Fruit fly (Drosophila melanogaster): ENCODE data around the gene Ir85a.
A peak's percentile ranks its signal among the peaks of the same experiment; 100 is the strongest.

Gene Ir85a

dm6 chr3R:8746354-8746753 is 48.1 kb upstream of the Ir85a start (continued):
- TF ChIP-seq Hand (GFP tag; optimal IDR thresholded peaks at IDR 0.05) (no peak), CG10267 (tag; optimal IDR thresholded peaks at IDR 0.05) (peak; percentile 62), CG13775 (GFP tag; optimal IDR thresholded peaks at IDR 0.05) (peak; percentile 59), CG13123 (GFP tag; optimal IDR thresholded peaks at IDR 0.05) (peak; percentile 35), pan (optimal IDR thresholded peaks at IDR 0.05) (no peak), pan (GFP tag; optimal IDR thresholded peaks at IDR 0.05 in 1 of 2, IDR thresholded peaks at IDR 0.05 in 1 of 2) (peak in 1 of 2 experiments; percentile 63), CG1233 (GFP tag; optimal IDR thresholded peaks at IDR 0.05) (peak; percentile 6), Gug (GFP tag; IDR thresholded peaks at IDR 0.05) (no peak), h (optimal IDR thresholded peaks at IDR 0.05) (no peak), gfzf (GFP tag; optimal IDR thresholded peaks at IDR 0.05) (no peak), Dll (GFP tag; IDR thresholded peaks at IDR 0.05; ENCODE audit: partially characterized antibody) (no peak), Eip74EF (GFP tag; optimal IDR thresholded peaks at IDR 0.05) (peak in 1 of 2 experiments; percentile 19), CG8290 (GFP tag; optimal IDR thresholded peaks at IDR 0.05) (peak; percentile 54), CG8290 (tag; optimal IDR thresholded peaks at IDR 0.05) (no peak), zen2 (GFP tag; IDR thresholded peaks at IDR 0.05; ENCODE audit: partially characterized antibody) (no peak), CG10543 (GFP tag; optimal IDR thresholded peaks at IDR 0.05) (no peak), CG14441 (GFP tag; IDR thresholded peaks at IDR 0.05) (no peak), CG17361 (GFP tag; IDR thresholded peaks at IDR 0.05) (peak; percentile 71; the same call in 2 of the 3 replicates), Antp (GFP tag; optimal IDR thresholded peaks at IDR 0.05) (no peak), gem (tag; optimal IDR thresholded peaks at IDR 0.05) (peak; percentile 84), pum (GFP tag; optimal IDR thresholded peaks at IDR 0.05) (no peak), Hr3 (GFP tag; optimal IDR thresholded peaks at IDR 0.05) (peak; percentile 49), MTF-1 (GFP tag; optimal IDR thresholded peaks at IDR 0.05; ENCODE audit: borderline replicate concordance) (peak; percentile 47), Sry-δ (GFP tag; optimal IDR thresholded peaks at IDR 0.05) (no peak), caup (GFP tag; optimal IDR thresholded peaks at IDR 0.05; ENCODE audit: severe bottlenecking) (peak; percentile 2), grn (GFP tag; optimal IDR thresholded peaks at IDR 0.05) (no peak), Oaz (GFP tag; IDR thresholded peaks at IDR 0.05) (no peak), CG32772 (GFP tag; IDR thresholded peaks at IDR 0.05) (no peak), gsb-n (tag; optimal IDR thresholded peaks at IDR 0.05) (peak; percentile 65), CG15011 (GFP tag; optimal IDR thresholded peaks at IDR 0.05) (peak; percentile 14), sqz (GFP tag; optimal IDR thresholded peaks at IDR 0.05) (no peak), gt (GFP tag; IDR thresholded peaks at IDR 0.05) (no peak), CG7556 (GFP tag; optimal IDR thresholded peaks at IDR 0.05) (peak; percentile 67), lbe (GFP tag; optimal IDR thresholded peaks at IDR 0.05) (no peak), CG4404 (GFP tag; IDR thresholded peaks at IDR 0.05) (peak; percentile 52), cas (GFP tag; IDR thresholded peaks at IDR 0.05) (no peak), CG14710 (tag; optimal IDR thresholded peaks at IDR 0.05) (peak; percentile 70), hb (GFP tag; IDR thresholded peaks at IDR 0.05; ENCODE audit: partially characterized antibody) (no peak)

DNA sequence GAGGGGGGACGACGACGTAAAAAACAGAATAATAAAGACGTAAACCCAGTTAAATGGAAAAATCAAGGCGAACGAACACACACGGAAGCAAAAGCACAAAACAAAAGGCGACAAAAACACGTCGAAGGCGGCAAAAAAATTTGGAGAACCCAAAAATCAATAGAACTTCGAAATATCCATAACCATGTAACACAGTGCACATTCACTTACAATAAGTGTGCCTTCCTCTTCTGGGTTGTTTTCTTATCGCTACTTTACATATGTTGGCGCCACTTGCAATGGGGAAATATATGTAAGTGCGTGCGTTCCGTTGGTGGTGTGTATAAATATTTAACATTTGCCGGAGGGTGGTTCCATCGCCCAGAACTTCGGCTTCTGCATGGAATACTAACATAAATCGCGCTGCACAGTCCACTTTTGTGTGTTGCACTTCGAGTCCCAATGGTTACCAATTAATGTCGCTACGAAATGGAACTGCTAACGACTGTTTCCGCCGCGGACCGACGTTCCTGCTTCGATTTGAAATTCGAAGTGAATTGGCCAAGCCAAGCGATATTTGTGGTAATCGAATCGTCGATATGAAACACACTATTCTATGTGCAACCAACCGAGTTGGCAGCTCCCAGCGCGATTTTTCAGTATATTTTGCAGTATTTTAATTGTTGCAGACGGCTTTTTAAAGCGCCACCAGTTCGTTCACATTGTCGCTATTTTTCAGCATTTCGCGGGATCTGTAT is 47.2 kb upstream of the Ir85a start, which contains the start of the genes CG9801 and Nasp:
TSS of gene CG9801 (minus strand) at position 542 of the 737 bp plus-strand sequence.
TSS of gene Nasp (plus strand) at position 665 of the 737 bp plus-strand sequence.
- TF ChIP-seq Mrtf (GFP tag; IDR thresholded peaks at IDR 0.05) (no peak), p53 (GFP tag; optimal IDR thresholded peaks at IDR 0.05) (peak; percentile 81), Nf-YC (tag; optimal IDR thresholded peaks at IDR 0.05) (peak; percentile 20), CG11560 (tag; IDR thresholded peaks at IDR 0.05) (peak; percentile 65; the same call in 2 of the 3 replicates), CG4282 (GFP tag; optimal IDR thresholded peaks at IDR 0.05) (no peak), trh (GFP tag; optimal IDR thresholded peaks at IDR 0.05) (no peak), Ets97D (GFP tag; optimal IDR thresholded peaks at IDR 0.05) (peak; percentile 95), Bdp1 (GFP tag; optimal IDR thresholded peaks at IDR 0.05) (peak; percentile 9), slou (GFP tag; optimal IDR thresholded peaks at IDR 0.05) (no peak), CG12104 (GFP tag; optimal IDR thresholded peaks at IDR 0.05) (no peak), PHDP (tag; optimal IDR thresholded peaks at IDR 0.05) (no peak), dmrt11E (tag; optimal IDR thresholded peaks at IDR 0.05) (peak; percentile 11), CG10543 (GFP tag; optimal IDR thresholded peaks at IDR 0.05) (peak; percentile 26), pnt (GFP tag; optimal IDR thresholded peaks at IDR 0.05) (no peak), wdn (GFP tag; IDR thresholded peaks at IDR 0.05) (peak; percentile 38; the same call in 1 of the 2 replicates)

Data from whole organism, embryonic.